Fruit fly (Drosophila melanogaster): ENCODE measurements around the gene CG5445.

- TF ChIP-seq CG9948 (tag; optimal IDR thresholded peaks at IDR 0.05) (peak; percentile 54), EcR (GFP tag; optimal IDR thresholded peaks at IDR 0.05) (no peak), Ets98B (GFP tag; IDR thresholded peaks at IDR 0.05) (no peak), fd96Ca (GFP tag; IDR thresholded peaks at IDR 0.05) (no peak), Pif1B (GFP tag; optimal IDR thresholded peaks at IDR 0.05) (no peak), CG8301 (tag; optimal IDR thresholded peaks at IDR 0.05) (peak; percentile 11)
These were observed 50.1 kb downstream of the CG5445 start for dm6 chrX:17332390-17332789.

Measured in whole organism, pupa.